Worm (Caenorhabditis elegans) whole organism, late embryonic: ENCODE data around the gene pola-1.

ENCODE experiments used
- F13H6.1 ChIP-seq: sonication (generic microtip); optimal IDR thresholded peaks from 2 replicates; lab custom pipeline; 2016; ENCODE audit warnings: missing genetic modification characterization, missing compliant biosample characterization
- ceh-18 ChIP-seq: sonication (generic microtip); optimal IDR thresholded peaks from 2 replicates; lab custom pipeline; 2016; ENCODE audit warnings: missing genetic modification characterization, missing compliant biosample characterization
- ceh-19 ChIP-seq: fragments of 200-800 bp; sonication (Bioruptor generic); optimal IDR thresholded peaks from 2 replicates; lab custom pipeline; 2018; ENCODE audit warnings: mild to moderate bottlenecking, missing genetic modification characterization, missing compliant biosample characterization
- ceh-24 ChIP-seq: sonication (generic microtip); optimal IDR thresholded peaks from 2 replicates; lab custom pipeline; 2016; ENCODE audit warnings: mild to moderate bottlenecking, missing genetic modification characterization, missing compliant biosample characterization
- hlh-13 ChIP-seq: fragments of 200-800 bp; sonication (Bioruptor generic); optimal IDR thresholded peaks from 2 replicates; lab custom pipeline; 2018; ENCODE audit warnings: mild to moderate bottlenecking, missing genetic modification characterization, missing compliant biosample characterization
- nfya-1 ChIP-seq: sonication (generic microtip); optimal IDR thresholded peaks from 2 replicates; lab custom pipeline; 2017; ENCODE audit warnings: missing genetic modification characterization, mild to moderate bottlenecking, missing compliant biosample characterization, antibody characterized with exemption, moderate library complexity
- ref-2 ChIP-seq: sonication (generic microtip); optimal IDR thresholded peaks from 2 replicates; lab custom pipeline; 2016; ENCODE audit warnings: missing genetic modification characterization, missing compliant biosample characterization
- sox-4 ChIP-seq: sonication (generic microtip); optimal IDR thresholded peaks from 2 replicates; lab custom pipeline; 2017; ENCODE audit warnings: mild to moderate bottlenecking, missing genetic modification characterization, inconsistent platforms, missing compliant biosample characterization
- tbx-2 ChIP-seq: sonication (generic microtip); optimal IDR thresholded peaks from 2 replicates; lab custom pipeline; 2016; ENCODE audit warnings: missing genetic modification characterization, missing compliant biosample characterization
- ttx-3 ChIP-seq: sonication (generic microtip); optimal IDR thresholded peaks from 2 replicates; lab custom pipeline; 2016; ENCODE audit warnings: missing genetic modification reagents, missing genetic modification characterization, missing compliant biosample characterization
- unc-55 ChIP-seq: sonication (generic microtip); optimal IDR thresholded peaks from 2 replicates; lab custom pipeline; 2017; ENCODE audit warnings: missing biosample characterization, missing genetic modification reagents, missing genetic modification characterization

- TF ChIP-seq ceh-19 (GFP tag; lab: Kevin White, UChicago) = no peak
- no peak for TF ChIP-seq sox-4 (tag; lab: Kevin White, UChicago)
- TF ChIP-seq F13H6.1 (tag; lab: Kevin White, UChicago) = no peak
- no peak for TF ChIP-seq hlh-13 (GFP tag; lab: Kevin White, UChicago)
- TF ChIP-seq ceh-18 = no peak
- no peak for TF ChIP-seq tbx-2 (tag; lab: Kevin White, UChicago)
- TF ChIP-seq ceh-24 (tag; lab: Kevin White, UChicago) = no peak
- TF ChIP-seq nfya-1 (tag; lab: Kevin White, UChicago) = no peak
- no peak for TF ChIP-seq ref-2 (tag; lab: Kevin White, UChicago)
- TF ChIP-seq ttx-3 (tag; lab: Kevin White, UChicago) = no peak
- no peak for TF ChIP-seq unc-55
Measured at ce11 chrIII:11172232-11172713, 30.0 kb downstream of the pola-1 start.
